Worm (Caenorhabditis elegans) whole organism, early embryonic: ENCODE data around the gene Y54E2A.10.

Source experiments
- F13C5.2 ChIP-seq: sonication (generic microtip); optimal IDR thresholded peaks from 2 replicates; lab custom pipeline; 2017; ENCODE audit warnings: mild to moderate bottlenecking, missing genetic modification characterization, inconsistent platforms, missing compliant biosample characterization
- ama-1 ChIP-seq: fragments of 150-350 bp; optimal IDR thresholded peaks from 2 replicates; lab custom pipeline; 2014
- hmg-4 ChIP-seq: fragments of 200-800 bp; sonication (Bioruptor generic); optimal IDR thresholded peaks from 2 replicates; lab custom pipeline; 2018; ENCODE audit warnings: mild to moderate bottlenecking, missing genetic modification characterization, missing compliant biosample characterization

DNA sequence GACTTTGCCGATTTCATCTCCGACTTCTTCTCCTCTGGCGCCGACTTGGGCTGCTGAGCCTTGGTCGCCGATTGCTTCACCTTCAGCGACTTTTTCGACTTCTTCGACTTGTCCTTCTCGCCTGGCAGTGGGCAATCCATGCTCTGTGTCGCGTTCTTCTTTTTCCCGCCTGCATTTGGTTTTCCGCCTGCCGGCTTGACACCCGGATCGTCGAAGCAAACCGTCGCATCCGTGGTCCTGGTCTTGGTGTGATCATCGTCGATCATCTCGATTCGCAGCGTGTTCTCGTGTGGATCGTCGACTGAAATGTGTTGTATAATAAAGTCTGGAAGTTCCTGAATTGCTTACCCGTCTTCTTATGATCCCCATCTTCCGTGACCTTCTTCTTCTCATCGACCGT lies 18.7 kb upstream of the Y54E2A.10 start:
- no peak for TF ChIP-seq hmg-4 (GFP tag; lab: Kevin White, UChicago)
- no peak for TF ChIP-seq ama-1 (lab: Kevin White, UChicago)
- no peak for TF ChIP-seq F13C5.2
